Worm (Caenorhabditis elegans) whole organism, mixed stage, embryonic: ENCODE results near the gene lars-1.

Experiments used
- ham-2 ChIP-seq: fragments of 200-800 bp; sonication (Bioruptor generic); optimal IDR thresholded peaks from 2 replicates; lab custom pipeline; 2018; ENCODE audit warnings: mild to moderate bottlenecking, missing genetic modification characterization, missing compliant biosample characterization
- mep-1 ChIP-seq: fragments of 150-350 bp; optimal IDR thresholded peaks from 2 replicates; lab custom pipeline; 2017; ENCODE audit warnings: missing biosample characterization, missing genetic modification reagents, missing genetic modification characterization, inconsistent platforms
- unc-62 ChIP-seq: fragments of 150-350 bp; optimal IDR thresholded peaks from 2 replicates; lab custom pipeline; 2014; ENCODE audit warnings: missing biosample characterization, missing genetic modification reagents, missing genetic modification characterization

DNA sequence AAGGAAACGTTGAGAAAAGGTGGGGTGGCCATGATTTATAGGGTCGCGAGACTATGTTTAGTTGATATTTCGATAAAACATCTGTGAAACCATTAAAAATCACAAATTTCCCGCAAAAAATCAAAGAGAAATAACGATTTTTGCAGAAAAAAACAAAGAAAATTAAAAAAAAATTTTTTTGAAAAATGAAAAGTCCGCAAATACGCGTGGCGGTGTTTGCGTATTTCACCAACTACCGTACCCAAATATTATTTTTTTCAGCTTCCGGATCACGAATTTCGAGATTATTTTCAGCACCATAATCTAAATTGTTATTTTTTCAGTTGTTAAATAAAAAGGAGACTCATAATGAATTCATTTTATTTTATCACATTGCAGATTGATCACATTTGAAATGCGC, 43.5 kb upstream of the lars-1 start:
- no peak for TF ChIP-seq ham-2
- TF ChIP-seq mep-1 (tag; lab: Kevin White, UChicago): no peak
- TF ChIP-seq unc-62: no peak
